Worm (Caenorhabditis elegans) whole organism, young adult: ENCODE results near the gene cbp-2.

ENCODE experiments used
- ceh-79 ChIP-seq: sonication (generic microtip); optimal IDR thresholded peaks from 2 replicates; lab custom pipeline; 2017; ENCODE audit warnings: mild to moderate bottlenecking, missing genetic modification characterization, missing compliant biosample characterization
- lin-35 ChIP-seq, 3 experiments: fragments of 150-350 bp in 2 of 3; sonication (generic microtip) in 1 of 3; optimal IDR thresholded peaks; 2 replicates each; lab custom pipeline; 2014 to 2018; ENCODE audit warnings: missing biosample characterization in 3 of 3, missing genetic modification characterization in 3 of 3, missing genetic modification reagents in 3 of 3
- pha-4 ChIP-seq: fragments of 150-350 bp; sonication (generic microtip); optimal IDR thresholded peaks from 2 replicates; lab custom pipeline; 2014; ENCODE audit warnings: missing biosample characterization, missing genetic modification reagents, missing genetic modification characterization

ce11 chrIII:9956123-9956522, 33.1 kb downstream of the cbp-2 start, which contains the start of gene mog-1:
- TF ChIP-seq pha-4 (tag; lab: Kevin White, UChicago) (no peak), ceh-79 (tag; lab: Kevin White, UChicago) (no peak), lin-35 (GFP tag; optimal IDR thresholded peaks at IDR 0.05; lab: Kevin White, UChicago) (no peak)
